Fruit fly (Drosophila melanogaster) S2 (cell line): ENCODE results near the gene Abd-B.

Experiments used
- CG8478 ChIP-seq: fragments of >200 bp; optimal IDR thresholded peaks from 2 replicates; lab custom pipeline; 2018
- CTCF ChIP-seq, 2 experiments: fragments of >200 bp; optimal IDR thresholded peaks; 2 replicates each; lab custom pipeline; 2018

- TF ChIP-seq CTCF (optimal IDR thresholded peaks at IDR 0.05; lab: Kevin White, UChicago): no peak
- TF ChIP-seq CG8478: no peak
These were observed 31.5 kb downstream of the Abd-B start for dm6 chr3R:16940520-16940919.
